Fruit fly (Drosophila melanogaster) whole organism, prepupa: ENCODE measurements around the gene eater.
A peak's percentile ranks its signal among the peaks of the same experiment; 100 is the strongest.

Experiments used
- Blimp-1 ChIP-seq: fragments of 200-800 bp; sonication (Bioruptor generic); optimal IDR thresholded peaks from 3 replicates; lab custom pipeline; 2017; ENCODE audit warnings: missing biosample characterization, missing genetic modification characterization, mild to moderate bottlenecking, moderate library complexity, missing genetic modification reagents
- CG6276 ChIP-seq: fragments of 200-800 bp; sonication (Bioruptor generic); optimal IDR thresholded peaks from 2 replicates; lab custom pipeline; 2017; ENCODE audit warnings: missing biosample characterization, mild to moderate bottlenecking, missing genetic modification characterization
- CG8319 ChIP-seq: fragments of 200-800 bp; sonication (Bioruptor generic); optimal IDR thresholded peaks from 3 replicates; lab custom pipeline; 2016; ENCODE audit warnings: missing biosample characterization, missing genetic modification characterization
- CG8632 ChIP-seq: fragments of 200-800 bp; sonication (Bioruptor generic); optimal IDR thresholded peaks from 3 replicates; lab custom pipeline; 2016; ENCODE audit warnings: missing biosample characterization, missing genetic modification characterization
- Ets21C ChIP-seq: fragments of 200-800 bp; sonication (Bioruptor generic); optimal IDR thresholded peaks from 3 replicates; lab custom pipeline; 2016; ENCODE audit warnings: missing biosample characterization, missing genetic modification characterization
- Lpt ChIP-seq: fragments of 200-800 bp; sonication (Bioruptor generic); optimal IDR thresholded peaks from 3 replicates; lab custom pipeline; 2016; ENCODE audit warnings: missing biosample characterization, missing genetic modification characterization
- OdsH ChIP-seq: fragments of 200-800 bp; sonication (Bioruptor generic); optimal IDR thresholded peaks from 3 replicates; lab custom pipeline; 2016; ENCODE audit warnings: missing biosample characterization, missing genetic modification characterization
- cyc ChIP-seq: fragments of 200-800 bp; sonication (Bioruptor generic); optimal IDR thresholded peaks from 3 replicates; lab custom pipeline; 2016; ENCODE audit warnings: missing biosample characterization, missing genetic modification characterization
- esn ChIP-seq: fragments of 200-800 bp; sonication (Bioruptor generic); optimal IDR thresholded peaks from 2 replicates; lab custom pipeline; 2016; ENCODE audit warnings: missing biosample characterization, mild to moderate bottlenecking, missing genetic modification characterization, moderate library complexity
- fd85E ChIP-seq: fragments of 200-800 bp; sonication (Bioruptor generic); optimal IDR thresholded peaks from 3 replicates; lab custom pipeline; 2016; ENCODE audit warnings: missing biosample characterization, missing genetic modification characterization
- pdm3 ChIP-seq: fragments of 200-800 bp; sonication (Bioruptor generic); optimal IDR thresholded peaks from 3 replicates; lab custom pipeline; 2016; ENCODE audit warnings: missing biosample characterization, missing genetic modification characterization

DNA sequence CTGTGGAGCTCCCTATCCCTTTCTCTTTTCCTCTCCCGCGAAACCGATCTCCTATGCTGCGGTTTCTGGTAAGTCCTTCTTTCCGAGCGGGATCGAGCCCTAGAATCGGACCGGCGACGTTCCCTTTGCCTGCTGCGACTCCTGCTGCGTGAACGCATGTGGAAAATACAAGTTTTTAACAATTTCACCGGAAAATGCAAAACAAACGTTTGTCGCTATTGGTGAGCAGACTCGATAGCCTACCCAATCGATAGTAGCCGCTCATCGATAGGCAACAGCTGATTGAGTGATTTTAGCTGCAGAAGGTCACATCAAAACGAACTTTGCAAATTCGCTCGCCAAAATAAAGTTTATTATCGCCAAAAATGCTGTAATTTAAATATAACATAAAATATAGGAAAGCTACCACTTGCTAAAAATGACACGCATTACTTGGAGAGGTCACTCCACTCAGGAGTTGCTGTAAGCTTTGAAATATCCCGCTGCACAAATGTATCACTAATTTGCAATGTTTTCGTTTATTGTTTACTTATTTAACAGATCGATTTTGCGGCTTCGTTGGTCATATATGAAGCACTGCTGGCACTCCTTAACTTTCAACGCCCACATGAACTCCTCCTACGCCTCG, 17.1 kb upstream of the eater start, which contains the start of the genes CG6066 and CG5880:
- TF ChIP-seq Lpt (GFP tag; lab: Kevin White, UChicago), result no peak
- TF ChIP-seq esn (GFP tag; lab: Kevin White, UChicago), result peak; percentile 17
- no peak for TF ChIP-seq CG8632 (GFP tag; lab: Kevin White, UChicago)
- TF ChIP-seq CG8319 (GFP tag; lab: Kevin White, UChicago), result no peak
- no peak for TF ChIP-seq Ets21C (GFP tag; lab: Kevin White, UChicago)
- no peak for TF ChIP-seq cyc (GFP tag; lab: Kevin White, UChicago)
- TF ChIP-seq OdsH (GFP tag; lab: Kevin White, UChicago), result no peak
- TF ChIP-seq Blimp-1 (GFP tag; lab: Kevin White, UChicago), result no peak
- no peak for TF ChIP-seq fd85E
- no peak for TF ChIP-seq CG6276 (GFP tag; lab: Kevin White, UChicago)
- no peak for TF ChIP-seq pdm3 (GFP tag; lab: Kevin White, UChicago)
